Worm (Caenorhabditis elegans): Measurements from ENCODE around the gene swsn-4.
"Not testable (repeated sequence)": the region's sequence is repeated elsewhere in the genome, so short reads cannot be mapped to it uniquely, and the experiment has no call there.

swsn-4 gene

ce11 chrIV:11149454-11150163 is 23.8 kb downstream of the swsn-4 start, which contains the start of the genes F01G4.6 and pfd-1 (continued):
- TF ChIP-seq daf-16 (GFP tag; optimal IDR thresholded peaks at IDR 0.05) = peak in 1 of 2 experiments; percentile 61
- peak; percentile 70 for TF ChIP-seq daf-16 (tag; optimal IDR thresholded peaks at IDR 0.05)
- no peak for TF ChIP-seq ztf-11 (tag; optimal IDR thresholded peaks at IDR 0.05)
- peak; percentile 96 for TF ChIP-seq mep-1 (tag; optimal IDR thresholded peaks at IDR 0.05)
- peak; percentile 94 for TF ChIP-seq nhr-77 (tag; optimal IDR thresholded peaks at IDR 0.05)
- peak; percentile 87 for TF ChIP-seq hmg-1.1 (GFP tag; IDR thresholded peaks at IDR 0.05)
- no peak for TF ChIP-seq nhr-41 (GFP tag; IDR thresholded peaks at IDR 0.05)
- TF ChIP-seq hlh-30 (tag; optimal IDR thresholded peaks at IDR 0.05; ENCODE audit: insufficient read depth) = peak; percentile 89
- TF ChIP-seq attf-4 (tag; optimal IDR thresholded peaks at IDR 0.05) = no peak
- TF ChIP-seq madf-5 (GFP tag; IDR thresholded peaks at IDR 0.05) = no peak
- TF ChIP-seq ceh-28 (tag; optimal IDR thresholded peaks at IDR 0.05) = no peak
- TF ChIP-seq snpc-4 (tag; optimal IDR thresholded peaks at IDR 0.05) = no peak
- TF ChIP-seq unc-130 (GFP tag; optimal IDR thresholded peaks at IDR 0.05) = peak; percentile 24
- peak; percentile 45 for TF ChIP-seq gei-8 (GFP tag; optimal IDR thresholded peaks at IDR 0.05)
- TF ChIP-seq hlh-11 (tag; optimal IDR thresholded peaks at IDR 0.05) = peak; percentile 92
- peak; percentile 42 for TF ChIP-seq zip-2 (tag; optimal IDR thresholded peaks at IDR 0.05)
- peak; percentile 83 for TF ChIP-seq nhr-102 (tag; optimal IDR thresholded peaks at IDR 0.05)
- TF ChIP-seq Y75B8A.6 (GFP tag; IDR thresholded peaks at IDR 0.05) = 0 out of 2 replicates have a peak, but pooled peaks have one; percentile 47

ce11 chrIV:11150844-11151243 is 25.0 kb downstream of the swsn-4 start, which contains the start of gene C08F8.2:
C08F8.2 (plus strand) TSS chrIV:11150997.
- TF ChIP-seq unc-62 (GFP tag; optimal IDR thresholded peaks at IDR 0.05 in 1 of 2) (peak in 1 of 2 experiments; percentile 25), unc-62 (tag; optimal IDR thresholded peaks at IDR 0.05) (no peak), ztf-11 (tag; optimal IDR thresholded peaks at IDR 0.05) (no peak), hmg-1.1 (GFP tag; IDR thresholded peaks at IDR 0.05) (no peak), zip-2 (tag; optimal IDR thresholded peaks at IDR 0.05) (no peak), set-16 (GFP tag; IDR thresholded peaks at IDR 0.05) (no peak), dve-1 (tag; optimal IDR thresholded peaks at IDR 0.05; ENCODE audit: insufficient read depth) (no peak), nhr-77 (tag; optimal IDR thresholded peaks at IDR 0.05) (no peak), egl-27 (tag; optimal IDR thresholded peaks at IDR 0.05) (no peak), dmd-6 (GFP tag; IDR thresholded peaks at IDR 0.05) (no peak), dmd-9 (GFP tag; IDR thresholded peaks at IDR 0.05) (no peak), lir-3 (tag; optimal IDR thresholded peaks at IDR 0.05) (no peak), zfp-3 (GFP tag; conservative IDR thresholded peaks at IDR 0.05) (0 out of 2 replicates have a peak, but pooled peaks have one; percentile 59), ama-1 (optimal IDR thresholded peaks at IDR 0.05) (peak; percentile 67), mdl-1 (tag; optimal IDR thresholded peaks at IDR 0.05) (no peak), unc-130 (GFP tag; optimal IDR thresholded peaks at IDR 0.05) (no peak), ceh-44 (GFP tag; IDR thresholded peaks at IDR 0.05) (no peak), snpc-1.2 (GFP tag; IDR thresholded peaks at IDR 0.05) (no peak), gei-8 (GFP tag; optimal IDR thresholded peaks at IDR 0.05) (no peak)

- not testable (repeated sequence) for TF ChIP-seq snpc-4 (tag; optimal IDR thresholded peaks at IDR 0.05); F49E8.2 (tag; optimal IDR thresholded peaks at IDR 0.05; ENCODE audit: borderline replicate concordance); nhr-48 (tag; optimal IDR thresholded peaks at IDR 0.05)
These were observed 28.7 kb downstream of the swsn-4 start, which contains the start of gene C08F8.3 for ce11 chrIV:11154425-11155114. C08F8.3 (plus strand) TSS chrIV:11155044.

- no peak for TF ChIP-seq nhr-28 (tag; optimal IDR thresholded peaks at IDR 0.05)
- no peak for TF ChIP-seq mdt-29 (GFP tag; IDR thresholded peaks at IDR 0.05)
- TF ChIP-seq mdl-1 (tag; optimal IDR thresholded peaks at IDR 0.05) = no peak
- TF ChIP-seq ztf-11 (tag; optimal IDR thresholded peaks at IDR 0.05) = no peak
- no peak for TF ChIP-seq egl-43 (GFP tag; IDR thresholded peaks at IDR 0.05)
- no peak for TF ChIP-seq madf-9 (GFP tag; conservative IDR thresholded peaks at IDR 0.05)
- no peak for TF ChIP-seq mep-1 (tag; optimal IDR thresholded peaks at IDR 0.05)
- no peak for TF ChIP-seq nhr-76 (tag; optimal IDR thresholded peaks at IDR 0.05)
- no peak for TF ChIP-seq nhr-77 (tag; optimal IDR thresholded peaks at IDR 0.05)
- TF ChIP-seq nhr-11 (tag; optimal IDR thresholded peaks at IDR 0.05) = no peak
- no peak for TF ChIP-seq aly-2 (tag; optimal IDR thresholded peaks at IDR 0.05)
- no peak for TF ChIP-seq Y48G9A.11 (GFP tag; IDR thresholded peaks at IDR 0.05)
- no peak for TF ChIP-seq nhr-102 (tag; optimal IDR thresholded peaks at IDR 0.05)
- no peak for TF ChIP-seq hmg-1.1 (GFP tag; IDR thresholded peaks at IDR 0.05)
- TF ChIP-seq gei-8 (GFP tag; optimal IDR thresholded peaks at IDR 0.05) = no peak
These were observed 30.7 kb downstream of the swsn-4 start for ce11 chrIV:11156526-11156925.
